Worm (Caenorhabditis elegans) whole organism, L2 larva: ENCODE results near the gene nlp-34.

Experiments
- aly-2 ChIP-seq: fragments of 150-350 bp; optimal IDR thresholded peaks from 2 replicates; lab custom pipeline; 2014; ENCODE audit warnings: missing biosample characterization, missing genetic modification characterization
- ceh-82 ChIP-seq: fragments of 150-350 bp; optimal IDR thresholded peaks from 2 replicates; lab custom pipeline; 2014; ENCODE audit warnings: missing biosample characterization, missing genetic modification characterization
- snpc-4 ChIP-seq: fragments of 150-350 bp; optimal IDR thresholded peaks from 2 replicates; lab custom pipeline; 2014; ENCODE audit warnings: missing biosample characterization, missing genetic modification characterization
- ztf-4 ChIP-seq: fragments of 150-350 bp; optimal IDR thresholded peaks from 2 replicates; lab custom pipeline; 2014; ENCODE audit warnings: missing biosample characterization, missing genetic modification characterization

ce11 chrV:3967762-3968161 lies 11.2 kb downstream of the nlp-34 start, which contains the start of gene cyp-34A8:
- TF ChIP-seq snpc-4 (tag; lab: Kevin White, UChicago): no peak
- no peak for TF ChIP-seq aly-2
- TF ChIP-seq ceh-82 (tag; lab: Kevin White, UChicago): no peak
- TF ChIP-seq ztf-4: no peak
